Worm (Caenorhabditis elegans): ENCODE results near the gene Y43C5A.4.

DNA sequence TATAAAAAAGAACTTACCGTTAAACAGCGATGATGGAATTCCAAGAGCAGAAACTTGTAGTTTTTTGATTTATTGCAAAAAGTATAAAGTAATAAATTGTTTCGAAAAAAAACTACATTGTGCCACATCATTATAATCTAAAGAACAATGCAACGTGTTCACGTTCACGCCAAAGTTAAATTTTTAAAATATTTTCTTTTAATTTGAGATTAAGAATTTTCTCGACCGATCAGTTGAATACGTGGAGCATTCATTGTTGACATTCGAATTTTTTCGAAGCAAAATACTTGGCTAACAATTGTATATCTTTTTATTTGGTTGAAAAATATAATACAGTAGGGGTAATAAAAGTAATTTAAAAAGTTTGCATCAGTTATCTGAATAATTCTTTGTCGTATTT lies 46.8 kb upstream of the Y43C5A.4 start, which contains the start of gene F01G10.5:
- no peak for TF ChIP-seq blmp-1 (tag; optimal IDR thresholded peaks at IDR 0.05)
- TF ChIP-seq mls-2 (tag; optimal IDR thresholded peaks at IDR 0.05), result no peak
- TF ChIP-seq pha-4 (tag; optimal IDR thresholded peaks at IDR 0.05), result no peak
- no peak for TF ChIP-seq ztf-11 (tag; optimal IDR thresholded peaks at IDR 0.05)
